Fruit fly (Drosophila melanogaster) whole organism, pupa: Measurements from ENCODE around the gene CG31103.
A peak's percentile ranks its signal among the peaks of the same experiment; 100 is the strongest.

Source experiments
- CG10348 ChIP-seq: fragments of 200-800 bp; sonication (Bioruptor generic); IDR thresholded peaks from 2 replicates; pipeline ENCODE4 v1.3.6; 2022; ENCODE audit warnings: missing biosample characterization, missing genetic modification characterization
- CG12605 ChIP-seq: fragments of 200-800 bp; sonication (Bioruptor generic); IDR thresholded peaks from 2 replicates; pipeline ENCODE4 v1.3.6; 2022; ENCODE audit warnings: missing biosample characterization, missing genetic modification characterization
- CG13204 ChIP-seq: fragments of 200-800 bp; sonication (Bioruptor generic); optimal IDR thresholded peaks from 2 replicates; lab custom pipeline; 2018; ENCODE audit warnings: missing biosample characterization, mild to moderate bottlenecking, missing genetic modification characterization, moderate library complexity
- CG14655 ChIP-seq: fragments of 200-800 bp; sonication (Bioruptor generic); optimal IDR thresholded peaks from 3 replicates; lab custom pipeline; 2017; ENCODE audit warnings: mild to moderate bottlenecking, missing biosample characterization, missing genetic modification reagents, missing genetic modification characterization
- CG15710 ChIP-seq: fragments of 200-800 bp; sonication (Bioruptor generic); optimal IDR thresholded peaks from 2 replicates; lab custom pipeline; 2018; ENCODE audit warnings: missing biosample characterization, mild to moderate bottlenecking, missing genetic modification characterization, moderate library complexity
- CG17806 ChIP-seq: fragments of 200-800 bp; sonication (Bioruptor generic); optimal IDR thresholded peaks from 2 replicates; lab custom pipeline; 2018; ENCODE audit warnings: missing biosample characterization, mild to moderate bottlenecking, missing genetic modification characterization, moderate library complexity
- CG32121 ChIP-seq: fragments of 200-800 bp; sonication (Bioruptor generic); IDR thresholded peaks from 2 replicates; pipeline ENCODE4 v1.3.6; 2022; ENCODE audit warnings: missing biosample characterization, missing genetic modification characterization
- CG34367 ChIP-seq: fragments of 200-800 bp; sonication (Bioruptor generic); optimal IDR thresholded peaks from 2 replicates; lab custom pipeline; 2018; ENCODE audit warnings: missing biosample characterization, mild to moderate bottlenecking, missing genetic modification characterization
- CG4496 ChIP-seq: fragments of 200-800 bp; sonication (Bioruptor generic); IDR thresholded peaks from 3 replicates; pipeline ENCODE4 v1.3.6; 2022; ENCODE audit warnings: missing biosample characterization, missing genetic modification characterization
- CG8159 ChIP-seq: fragments of 200-800 bp; sonication (Bioruptor generic); optimal IDR thresholded peaks from 3 replicates; lab custom pipeline; 2018; ENCODE audit warnings: missing biosample characterization, mild to moderate bottlenecking, missing genetic modification characterization, moderate library complexity
- CG8301 ChIP-seq: fragments of 200-800 bp; sonication (Bioruptor generic); optimal IDR thresholded peaks from 2 replicates; lab custom pipeline; 2018; ENCODE audit warnings: missing biosample characterization, mild to moderate bottlenecking, missing genetic modification characterization
- CG9948 ChIP-seq: fragments of 200-800 bp; sonication (Bioruptor generic); optimal IDR thresholded peaks from 2 replicates; lab custom pipeline; 2018; ENCODE audit warnings: missing biosample characterization, mild to moderate bottlenecking, missing genetic modification characterization, moderate library complexity
- D1 ChIP-seq: fragments of 200-800 bp; sonication (Bioruptor generic); optimal IDR thresholded peaks from 2 replicates; lab custom pipeline; 2018; ENCODE audit warnings: missing biosample characterization, mild to moderate bottlenecking, missing genetic modification characterization, moderate library complexity
- EcR ChIP-seq: fragments of 200-800 bp; sonication (Bioruptor generic); optimal IDR thresholded peaks from 3 replicates; lab custom pipeline; 2019; ENCODE audit warnings: missing biosample characterization, missing genetic modification characterization, mild to moderate bottlenecking, moderate library complexity, missing genetic modification reagents
- Ets98B ChIP-seq: fragments of 200-800 bp; sonication (Bioruptor generic); IDR thresholded peaks from 2 replicates; pipeline ENCODE4 v1.3.6; 2022; ENCODE audit warnings: missing biosample characterization, missing genetic modification characterization
- Pif1A ChIP-seq: fragments of 200-800 bp; sonication (Bioruptor generic); optimal IDR thresholded peaks from 3 replicates; lab custom pipeline; 2016; ENCODE audit warnings: missing biosample characterization, missing genetic modification characterization
- Pif1B ChIP-seq: fragments of 200-800 bp; sonication (Bioruptor generic); optimal IDR thresholded peaks from 3 replicates; lab custom pipeline; 2016; ENCODE audit warnings: missing biosample characterization, missing genetic modification characterization
- Snoo ChIP-seq: fragments of 200-800 bp; sonication (Bioruptor generic); optimal IDR thresholded peaks from 3 replicates; lab custom pipeline; 2017; ENCODE audit warnings: missing biosample characterization, mild to moderate bottlenecking, missing genetic modification characterization, inconsistent platforms
- fd96Ca ChIP-seq: fragments of 200-800 bp; sonication (Bioruptor generic); IDR thresholded peaks from 3 replicates; pipeline ENCODE4 v1.3.6; 2022; ENCODE audit warnings: missing biosample characterization, missing genetic modification characterization
- gl ChIP-seq: fragments of 200-800 bp; sonication (Bioruptor generic); optimal IDR thresholded peaks from 2 replicates; lab custom pipeline; 2018; ENCODE audit warnings: missing biosample characterization, mild to moderate bottlenecking, missing genetic modification characterization
- rn ChIP-seq: fragments of 200-800 bp; sonication (Bioruptor generic); IDR thresholded peaks from 2 replicates; pipeline ENCODE4 v1.3.6; 2022; ENCODE audit warnings: missing biosample characterization, missing genetic modification characterization

The CG31103 gene

DNA sequence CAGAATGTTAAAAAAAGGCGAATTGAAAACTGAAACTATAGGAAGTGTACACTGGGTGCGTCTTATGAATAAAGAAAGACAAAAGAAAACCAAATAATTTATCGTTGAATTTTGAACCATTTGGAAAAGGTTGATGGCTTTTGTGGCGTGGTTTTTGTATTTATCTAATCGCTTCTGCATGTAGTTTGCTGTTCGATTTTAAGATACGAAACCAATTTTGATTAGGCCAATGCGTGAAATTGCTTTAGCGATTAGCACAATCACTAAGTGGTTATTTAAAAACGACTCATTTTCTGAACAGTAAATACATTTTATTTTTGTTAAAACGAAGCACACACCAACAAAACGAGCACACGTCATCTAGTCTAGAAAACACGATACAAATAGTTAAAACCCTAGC is 41.6 kb downstream of the CG31103 start:
- TF ChIP-seq CG34367 (tag; lab: Kevin White, UChicago) (no peak), fd96Ca (GFP tag; lab: Robert Waterston, UW) (no peak), CG12605 (GFP tag; lab: Robert Waterston, UW) (no peak), CG17806 (tag; lab: Kevin White, UChicago) (no peak), rn (GFP tag; lab: Robert Waterston, UW) (no peak), Pif1B (GFP tag; lab: Kevin White, UChicago) (no peak), CG10348 (no peak)

DNA sequence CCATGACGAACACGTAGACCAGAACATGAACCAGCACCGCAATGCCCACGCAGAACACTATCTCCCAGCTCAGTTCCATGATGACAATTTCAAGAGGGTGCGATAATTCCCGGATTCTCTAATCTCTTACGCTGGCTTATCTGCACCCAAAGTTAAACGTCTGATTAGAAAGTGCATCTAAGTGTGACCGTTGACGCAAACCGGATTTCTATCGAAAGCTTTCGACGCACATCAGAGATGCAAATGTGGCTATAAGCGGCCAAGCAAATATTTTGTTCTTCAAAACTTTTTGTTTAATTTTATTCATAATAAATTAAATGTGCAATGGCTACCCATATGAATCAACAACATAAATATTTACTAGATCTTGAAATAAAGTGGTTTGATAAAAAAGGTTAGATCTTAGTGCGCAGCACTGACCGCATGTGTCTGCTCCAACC is 43.2 kb downstream of the CG31103 start, which contains the start of the genes Kdsr and CG11858:
Kdsr (minus strand) TSS at position 177 of the 440 bp plus-strand sequence.
CG11858 (plus strand) TSS at position 420 of the 440 bp plus-strand sequence.
- TF ChIP-seq Pif1B (GFP tag; lab: Kevin White, UChicago) (no peak), EcR (GFP tag; lab: Kevin White, UChicago) (peak; percentile 81), CG14655 (GFP tag; lab: Kevin White, UChicago) (no peak), CG34367 (tag; lab: Kevin White, UChicago) (peak; percentile 39), D1 (tag; lab: Kevin White, UChicago) (no peak), rn (GFP tag; lab: Robert Waterston, UW) (no peak), gl (tag; lab: Kevin White, UChicago) (no peak), CG17806 (tag; lab: Kevin White, UChicago) (peak; percentile 53), CG4496 (GFP tag; lab: Robert Waterston, UW) (peak; percentile 82), CG12605 (GFP tag; lab: Robert Waterston, UW) (no peak), CG32121 (peak; percentile 75), Pif1A (GFP tag; lab: Kevin White, UChicago) (no peak), CG8159 (tag; lab: Kevin White, UChicago) (no peak), CG9948 (tag; lab: Kevin White, UChicago) (peak; percentile 49), CG8301 (no peak), CG13204 (no peak), fd96Ca (GFP tag; lab: Robert Waterston, UW) (peak; percentile 64; the same call in 2 of the 3 replicates), Ets98B (peak; percentile 62), CG10348 (peak; percentile 46; the same call in 1 of the 2 replicates), Snoo (peak; percentile 34), CG15710 (tag; lab: Kevin White, UChicago) (peak; percentile 48)

DNA sequence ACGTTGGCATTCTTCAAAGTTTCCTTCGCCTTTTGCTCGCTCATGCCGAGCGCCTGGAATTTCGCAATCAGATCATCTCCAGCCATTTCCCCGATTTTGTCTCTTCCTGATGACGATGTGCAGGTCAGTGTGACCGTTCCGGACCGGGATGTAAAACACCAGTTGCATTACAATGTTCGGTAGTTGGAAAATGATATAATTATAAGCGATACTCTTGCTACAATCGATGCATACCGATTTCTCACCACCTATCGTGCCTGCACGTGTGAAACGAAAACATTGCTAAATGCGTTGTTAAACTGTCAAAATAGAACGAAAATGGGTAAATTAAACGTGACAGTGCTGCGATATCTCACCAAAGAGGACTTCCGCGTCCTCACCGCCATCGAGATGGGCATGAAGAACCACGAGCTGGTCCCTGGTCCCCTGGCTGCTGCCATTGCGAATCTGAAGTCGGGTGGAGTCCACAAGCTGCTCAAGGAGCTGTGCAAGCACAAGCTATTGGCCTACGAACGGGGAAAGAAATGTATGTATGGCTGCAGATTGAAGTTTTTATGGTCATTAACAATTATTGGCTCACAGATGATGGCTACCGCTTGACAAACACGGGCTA is 46.6 kb downstream of the CG31103 start, which contains the start of the genes GlnRS and RIOK2:
GlnRS (minus strand) TSS at position 133 of the 613 bp plus-strand sequence.
RIOK2 (plus strand) TSS at position 256 of the 613 bp plus-strand sequence.
- TF ChIP-seq CG12605 (GFP tag; lab: Robert Waterston, UW) (peak; percentile 51; the same call in 1 of the 2 replicates), gl (tag; lab: Kevin White, UChicago) (no peak)

DNA sequence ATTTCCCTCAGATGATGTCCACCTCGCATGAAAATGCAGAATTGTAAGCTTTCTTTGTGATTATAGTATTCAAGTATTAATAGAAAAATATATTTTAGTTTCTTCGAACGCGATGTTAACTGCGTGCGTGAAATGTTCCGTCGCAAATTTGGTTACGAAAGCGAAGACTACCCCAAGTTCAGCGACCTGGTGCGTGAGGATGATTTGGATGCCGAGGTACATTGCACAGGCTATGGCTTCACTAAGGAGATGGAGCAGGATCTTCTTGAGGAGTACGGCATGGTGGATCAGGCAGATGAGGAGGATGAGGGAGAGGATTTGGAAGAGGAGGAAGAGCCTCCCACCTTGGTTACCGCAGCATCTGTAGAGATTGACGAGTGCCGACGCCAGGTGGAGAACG is 47.6 kb downstream of the CG31103 start:
- no peak for TF ChIP-seq gl (tag; lab: Kevin White, UChicago)
- no peak for TF ChIP-seq CG12605 (GFP tag; lab: Robert Waterston, UW)
- no peak for TF ChIP-seq CG17806 (tag; lab: Kevin White, UChicago)
- TF ChIP-seq Pif1B (GFP tag; lab: Kevin White, UChicago), result no peak
- TF ChIP-seq Ets98B, result no peak
- no peak for TF ChIP-seq CG8159 (tag; lab: Kevin White, UChicago)
- TF ChIP-seq CG9948 (tag; lab: Kevin White, UChicago), result no peak
- TF ChIP-seq CG14655 (GFP tag; lab: Kevin White, UChicago), result no peak
- TF ChIP-seq Pif1A (GFP tag; lab: Kevin White, UChicago), result no peak
- TF ChIP-seq CG4496 (GFP tag; lab: Robert Waterston, UW), result no peak
- no peak for TF ChIP-seq CG13204
- TF ChIP-seq Snoo, result no peak
- TF ChIP-seq, all 21 proteins: peak for 0

DNA sequence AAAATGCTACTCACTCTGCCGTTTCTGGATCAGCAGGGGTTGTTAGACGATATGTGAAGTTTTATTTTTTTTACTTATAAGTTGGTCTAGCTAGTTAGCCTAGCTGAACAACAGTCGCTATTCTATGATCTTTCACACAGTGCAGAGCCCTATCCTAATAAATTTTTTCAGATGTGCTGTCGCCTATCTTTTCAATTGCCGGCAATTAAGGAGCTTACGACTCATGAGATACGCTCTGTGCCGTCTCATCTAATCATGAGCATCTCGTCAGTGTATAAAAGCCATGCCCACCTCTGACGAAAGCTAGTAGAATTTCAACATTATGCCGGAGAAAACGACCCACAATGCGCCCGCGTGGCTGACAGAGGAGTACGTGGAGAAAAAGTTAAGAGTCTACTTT is 50.8 kb downstream of the CG31103 start, which contains the start of the genes CG11889 and CG11891:
CG11889 (plus strand) TSS at position 301 of the 400 bp plus-strand sequence.
CG11891 (plus strand) TSS at position 301 of the 400 bp plus-strand sequence.
- TF ChIP-seq Snoo, result no peak
- TF ChIP-seq gl (tag; lab: Kevin White, UChicago), result no peak
- no peak for TF ChIP-seq CG4496 (GFP tag; lab: Robert Waterston, UW)
- no peak for TF ChIP-seq rn (GFP tag; lab: Robert Waterston, UW)
- no peak for TF ChIP-seq CG8301
- TF ChIP-seq CG32121, result no peak
- no peak for TF ChIP-seq D1 (tag; lab: Kevin White, UChicago)
- TF ChIP-seq Pif1A (GFP tag; lab: Kevin White, UChicago), result no peak
- TF ChIP-seq CG12605 (GFP tag; lab: Robert Waterston, UW), result no peak
- TF ChIP-seq CG15710 (tag; lab: Kevin White, UChicago), result no peak
- TF ChIP-seq CG17806 (tag; lab: Kevin White, UChicago), result no peak
- TF ChIP-seq CG13204, result no peak
